Worm (Caenorhabditis elegans) whole organism, L3 larva: ENCODE data around the gene fbxa-11.

Experiments used
- ama-1 ChIP-seq: fragments of 150-350 bp; optimal IDR thresholded peaks from 2 replicates; lab custom pipeline; 2018
- ceh-16 ChIP-seq: sonication (generic microtip); optimal IDR thresholded peaks from 2 replicates; lab custom pipeline; 2017; ENCODE audit warnings: missing biosample characterization, missing genetic modification characterization
- ceh-82 ChIP-seq: fragments of 150-350 bp; optimal IDR thresholded peaks from 2 replicates; lab custom pipeline; 2014; ENCODE audit warnings: missing biosample characterization, missing genetic modification characterization
- daf-12 ChIP-seq: fragments of 150-350 bp; optimal IDR thresholded peaks from 2 replicates; lab custom pipeline; 2014; ENCODE audit warnings: missing biosample characterization, missing genetic modification reagents, missing genetic modification characterization
- nhr-11 ChIP-seq: fragments of 150-350 bp; optimal IDR thresholded peaks from 2 replicates; lab custom pipeline; 2014; ENCODE audit warnings: missing biosample characterization, missing genetic modification characterization
- nhr-12 ChIP-seq: fragments of 150-350 bp; optimal IDR thresholded peaks from 2 replicates; lab custom pipeline; 2014; ENCODE audit warnings: missing biosample characterization, missing genetic modification characterization
- nhr-237 ChIP-seq: fragments of 150-350 bp; optimal IDR thresholded peaks from 2 replicates; lab custom pipeline; 2014; ENCODE audit warnings: missing biosample characterization, missing genetic modification characterization
- nhr-28 ChIP-seq: fragments of 150-350 bp; optimal IDR thresholded peaks from 2 replicates; lab custom pipeline; 2014; ENCODE audit warnings: missing biosample characterization, missing genetic modification characterization
- unc-62 ChIP-seq: fragments of 150-350 bp; sonication (generic microtip); optimal IDR thresholded peaks from 4 replicates; lab custom pipeline; 2014; ENCODE audit warnings: missing biosample characterization, missing genetic modification reagents, missing genetic modification characterization

ce11 chrIII:946250-946725 lies 4.4 kb upstream of the fbxa-11 start, which contains the start of gene fbxa-60:
- TF ChIP-seq unc-62 (GFP tag; lab: Kevin White, UChicago) (no peak), ceh-16 (tag; lab: Kevin White, UChicago) (no peak), nhr-237 (tag; lab: Kevin White, UChicago) (no peak), ama-1 (lab: Kevin White, UChicago) (no peak), nhr-28 (tag; lab: Kevin White, UChicago) (no peak), nhr-11 (tag; lab: Kevin White, UChicago) (no peak), ceh-82 (tag; lab: Kevin White, UChicago) (no peak), daf-12 (tag; lab: Kevin White, UChicago) (no peak), nhr-12 (tag; lab: Kevin White, UChicago) (no peak)
